Worm (Caenorhabditis elegans) whole organism, L4 larva: ENCODE results near the gene clec-26.

ENCODE experiments used
- F49E8.2 ChIP-seq: sonication (generic microtip); optimal IDR thresholded peaks from 2 replicates; lab custom pipeline; 2016; ENCODE audit warnings: missing compliant biosample characterization, mild to moderate bottlenecking, missing genetic modification characterization, borderline replicate concordance
- ama-1 ChIP-seq: fragments of 150-350 bp; optimal IDR thresholded peaks from 2 replicates; lab custom pipeline; 2014; ENCODE audit warnings: inconsistent platforms, mixed read lengths
- egl-27 ChIP-seq: sonication (generic microtip); optimal IDR thresholded peaks from 3 replicates; lab custom pipeline; 2017; ENCODE audit warnings: missing biosample characterization, missing genetic modification reagents, missing genetic modification characterization
- egl-43 ChIP-seq: fragments of 200-800 bp; sonication (Bioruptor generic); IDR thresholded peaks from 2 replicates; pipeline ENCODE4 v1.3.6; 2022; ENCODE audit warnings: missing genetic modification reagents, missing genetic modification characterization, missing compliant biosample characterization
- hlh-30 ChIP-seq: sonication (generic microtip); optimal IDR thresholded peaks from 2 replicates; lab custom pipeline; 2017; ENCODE audit warnings: antibody characterized with exemption, mild to moderate bottlenecking, missing genetic modification characterization, missing compliant biosample characterization; ENCODE audit not compliant: insufficient read depth
- jun-1 ChIP-seq: fragments of 150-350 bp; optimal IDR thresholded peaks from 2 replicates; lab custom pipeline; 2014; ENCODE audit warnings: missing biosample characterization, missing genetic modification reagents, missing genetic modification characterization
- lsy-2 ChIP-seq, 2 experiments: fragments of 150-350 bp in 1 of 2; sonication (generic microtip) in 1 of 2; optimal IDR thresholded peaks; 2 replicates each; lab custom pipeline; 2014 to 2017; ENCODE audit warnings: missing biosample characterization in 2 of 2, missing genetic modification characterization in 2 of 2
- madf-5 ChIP-seq, 2 experiments: fragments of 200-800 bp; sonication (Bioruptor generic); IDR thresholded peaks; 2 replicates each; pipeline ENCODE4 v1.3.6; 2022; ENCODE audit warnings: missing compliant biosample characterization in 2 of 2, missing genetic modification characterization in 2 of 2
- nhr-42 ChIP-seq: fragments of 200-800 bp; sonication (Bioruptor generic); IDR thresholded peaks from 2 replicates; pipeline ENCODE4 v1.3.6; 2022; ENCODE audit warnings: missing genetic modification characterization, missing compliant biosample characterization
- nhr-77 ChIP-seq: fragments of 150-350 bp; optimal IDR thresholded peaks from 2 replicates; lab custom pipeline; 2014; ENCODE audit warnings: missing biosample characterization, missing genetic modification characterization
- pha-4 ChIP-seq, 2 experiments: fragments of 150-350 bp in 1 of 2; fragments of 200-800 bp in 1 of 2; sonication (Bioruptor generic) in 1 of 2; IDR thresholded peaks in 1 of 2; optimal IDR thresholded peaks in 1 of 2; 2 replicates each; pipeline versions ENCODE4 v1.3.6 to Lab custom; 2014 to 2022; ENCODE audit warnings: missing genetic modification characterization in 2 of 2, missing genetic modification reagents in 2 of 2, missing biosample characterization in 1 of 2, missing compliant biosample characterization in 1 of 2
- snpc-4 ChIP-seq: fragments of 150-350 bp; optimal IDR thresholded peaks from 2 replicates; lab custom pipeline; 2014; ENCODE audit warnings: missing biosample characterization, missing genetic modification characterization
- unc-130 ChIP-seq: sonication (generic microtip); optimal IDR thresholded peaks from 2 replicates; lab custom pipeline; 2016; ENCODE audit warnings: missing genetic modification reagents, missing genetic modification characterization, missing compliant biosample characterization

DNA sequence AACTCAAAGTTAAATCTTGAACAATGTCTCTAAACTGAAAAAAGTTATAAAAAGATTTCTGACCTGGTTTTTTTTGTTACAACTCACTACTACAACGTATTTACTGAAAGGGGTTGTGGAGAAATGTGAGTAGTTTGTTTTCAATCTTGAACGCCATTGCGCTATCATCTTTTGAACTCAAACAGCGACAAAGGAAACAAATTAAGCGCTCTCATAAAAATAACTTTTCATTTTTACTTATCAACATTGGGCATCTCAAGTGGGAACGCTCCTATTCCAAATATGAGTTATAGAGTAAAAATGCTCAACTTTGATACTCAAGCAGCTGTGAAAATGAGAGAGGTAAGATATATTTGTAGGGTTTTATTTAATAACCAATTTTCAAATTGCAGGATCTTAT lies 45.0 kb downstream of the clec-26 start, which contains the start of gene F09C6.15:
- no peak for TF ChIP-seq lsy-2 (tag; optimal IDR thresholded peaks at IDR 0.05; lab: Kevin White, UChicago)
- TF ChIP-seq jun-1 (tag; lab: Kevin White, UChicago): no peak
- TF ChIP-seq snpc-4 (tag; lab: Kevin White, UChicago): no peak
- no peak for TF ChIP-seq F49E8.2 (tag; lab: Kevin White, UChicago)
- TF ChIP-seq madf-5 (GFP tag; IDR thresholded peaks at IDR 0.05; lab: Robert Waterston, UW): no peak
- TF ChIP-seq egl-27: no peak
- TF ChIP-seq nhr-77 (tag; lab: Kevin White, UChicago): no peak
- no peak for TF ChIP-seq hlh-30 (tag; lab: Kevin White, UChicago)
- TF ChIP-seq egl-43 (GFP tag; lab: Robert Waterston, UW): no peak
- no peak for TF ChIP-seq unc-130 (GFP tag; lab: Kevin White, UChicago)
- no peak for TF ChIP-seq pha-4 (GFP tag; IDR thresholded peaks at IDR 0.05; lab: Robert Waterston, UW)
- no peak for TF ChIP-seq pha-4 (tag; optimal IDR thresholded peaks at IDR 0.05; lab: Kevin White, UChicago)
- TF ChIP-seq nhr-42 (GFP tag; lab: Robert Waterston, UW): no peak
- no peak for TF ChIP-seq ama-1 (lab: Kevin White, UChicago)
